Fruit fly (Drosophila melanogaster) whole organism, embryonic: ENCODE results near the gene CG13069.
A peak's percentile ranks its signal among the peaks of the same experiment; 100 is the strongest.

ENCODE experiments used
- Bgb ChIP-seq: fragments of 200-800 bp; sonication (Bioruptor generic); IDR thresholded peaks from 2 replicates; pipeline ENCODE4 v1.3.6; 2022; ENCODE audit warnings: missing biosample characterization, missing genetic modification characterization; ENCODE audit not compliant: partially characterized antibody
- Blimp-1 ChIP-seq: fragments of 200-800 bp; sonication (Bioruptor generic); optimal IDR thresholded peaks from 3 replicates; lab custom pipeline; 2018; ENCODE audit warnings: missing biosample characterization, missing genetic modification characterization, mild to moderate bottlenecking, moderate library complexity, missing genetic modification reagents
- CG11247 ChIP-seq: fragments of 200-800 bp; sonication (Bioruptor generic); IDR thresholded peaks from 2 replicates; pipeline ENCODE4 v1.3.6; 2022; ENCODE audit warnings: missing biosample characterization, missing genetic modification characterization
- CG11456 ChIP-seq: fragments of 200-800 bp; sonication (Bioruptor generic); IDR thresholded peaks from 3 replicates; pipeline ENCODE4 v1.3.6; 2022; ENCODE audit warnings: missing biosample characterization, missing genetic modification characterization
- CG11696 ChIP-seq: fragments of 200-800 bp; sonication (Bioruptor generic); IDR thresholded peaks from 2 replicates; pipeline ENCODE4 v1.3.6; 2022; ENCODE audit warnings: missing biosample characterization, missing genetic modification characterization
- CG12104 ChIP-seq: fragments of 200-800 bp; sonication (Bioruptor generic); optimal IDR thresholded peaks from 3 replicates; lab custom pipeline; 2016; ENCODE audit warnings: missing biosample characterization, missing genetic modification characterization
- CG13287 ChIP-seq: fragments of 200-800 bp; sonication (Bioruptor generic); IDR thresholded peaks from 2 replicates; pipeline ENCODE4 v1.3.6; 2022; ENCODE audit warnings: missing biosample characterization, missing genetic modification characterization; ENCODE audit not compliant: partially characterized antibody
- CG13424 ChIP-seq: fragments of 200-800 bp; sonication (Bioruptor generic); optimal IDR thresholded peaks from 2 replicates; lab custom pipeline; 2019; ENCODE audit warnings: missing biosample characterization, mild to moderate bottlenecking, missing genetic modification characterization, moderate library complexity
- CG15479 ChIP-seq: fragments of 200-800 bp; sonication (Bioruptor generic); optimal IDR thresholded peaks from 3 replicates; lab custom pipeline; 2019; ENCODE audit warnings: missing biosample characterization, mild to moderate bottlenecking, missing genetic modification characterization, moderate library complexity
- CG2678 ChIP-seq: fragments of 200-800 bp; sonication (Bioruptor generic); optimal IDR thresholded peaks from 3 replicates; lab custom pipeline; 2019; ENCODE audit warnings: missing biosample characterization, mild to moderate bottlenecking, missing genetic modification characterization, moderate library complexity
- CG31224 ChIP-seq: fragments of 200-800 bp; sonication (Bioruptor generic); IDR thresholded peaks from 2 replicates; pipeline ENCODE4 v1.3.6; 2022; ENCODE audit warnings: missing biosample characterization, missing genetic modification characterization
- CG31441 ChIP-seq: fragments of 200-800 bp; sonication (Bioruptor generic); IDR thresholded peaks from 2 replicates; pipeline ENCODE4 v1.3.6; 2022; ENCODE audit warnings: missing biosample characterization, missing genetic modification characterization
- CG3281 ChIP-seq: fragments of 200-800 bp; sonication (Bioruptor generic); optimal IDR thresholded peaks from 3 replicates; lab custom pipeline; 2017; ENCODE audit warnings: missing biosample characterization, mild to moderate bottlenecking, missing genetic modification characterization
- CG3847 ChIP-seq: fragments of 200-800 bp; sonication (Bioruptor generic); IDR thresholded peaks from 2 replicates; pipeline ENCODE4 v1.3.6; 2022; ENCODE audit warnings: missing biosample characterization, missing genetic modification characterization
- CG6654 ChIP-seq: fragments of 200-800 bp; sonication (Bioruptor generic); optimal IDR thresholded peaks from 2 replicates; lab custom pipeline; 2017; ENCODE audit warnings: missing biosample characterization, mild to moderate bottlenecking, missing genetic modification characterization
- CG7839 ChIP-seq: fragments of 200-800 bp; sonication (Bioruptor generic); optimal IDR thresholded peaks from 3 replicates; lab custom pipeline; 2018; ENCODE audit warnings: missing biosample characterization, mild to moderate bottlenecking, missing genetic modification characterization, moderate library complexity
- CG8388 ChIP-seq: fragments of 200-800 bp; sonication (Bioruptor generic); optimal IDR thresholded peaks from 2 replicates; lab custom pipeline; 2019; ENCODE audit warnings: missing biosample characterization, mild to moderate bottlenecking, missing genetic modification characterization, moderate library complexity
- CG9215 ChIP-seq: fragments of 200-800 bp; sonication (Bioruptor generic); IDR thresholded peaks from 2 replicates; pipeline ENCODE4 v1.3.6; 2022; ENCODE audit warnings: missing biosample characterization, missing genetic modification characterization
- CoRest ChIP-seq: fragments of 200-800 bp; sonication (Bioruptor generic); optimal IDR thresholded peaks from 3 replicates; lab custom pipeline; 2018; ENCODE audit warnings: missing biosample characterization, mild to moderate bottlenecking, missing genetic modification characterization, moderate library complexity
- Dip2 ChIP-seq: fragments of 200-800 bp; sonication (Bioruptor generic); IDR thresholded peaks from 2 replicates; pipeline ENCODE4 v1.3.6; 2022; ENCODE audit warnings: missing biosample characterization, missing genetic modification characterization
- Dp ChIP-seq: fragments of 200-800 bp; sonication (Bioruptor generic); optimal IDR thresholded peaks from 2 replicates; lab custom pipeline; 2018; ENCODE audit warnings: missing biosample characterization, mild to moderate bottlenecking, missing genetic modification characterization, moderate library complexity
- Dref ChIP-seq: fragments of 200-800 bp; sonication (Bioruptor generic); IDR thresholded peaks from 2 replicates; pipeline ENCODE4 v1.3.6; 2022; ENCODE audit warnings: missing biosample characterization, missing genetic modification characterization
- Gug ChIP-seq: fragments of 200-800 bp; sonication (Bioruptor generic); IDR thresholded peaks from 4 replicates; pipeline ENCODE4 v1.3.6; 2022; ENCODE audit warnings: missing biosample characterization, missing genetic modification characterization
- H15 ChIP-seq: fragments of 200-800 bp; sonication (Bioruptor generic); IDR thresholded peaks from 3 replicates; pipeline ENCODE4 v1.3.6; 2022; ENCODE audit warnings: missing biosample characterization, missing genetic modification characterization
- H2.0 ChIP-seq: fragments of 200-800 bp; sonication (Bioruptor generic); IDR thresholded peaks from 2 replicates; pipeline ENCODE4 v1.3.6; 2022; ENCODE audit warnings: missing biosample characterization, missing genetic modification characterization
- HLH3B ChIP-seq: fragments of 200-800 bp; sonication (Bioruptor generic); IDR thresholded peaks from 2 replicates; pipeline ENCODE4 v1.3.6; 2022; ENCODE audit warnings: missing biosample characterization, missing genetic modification characterization
- Hr51 ChIP-seq, 2 experiments: fragments of 200-800 bp; sonication (Bioruptor generic); optimal IDR thresholded peaks; 2 replicates in 1 of 2; 3 replicates in 1 of 2; lab custom pipeline; 2016 to 2018; ENCODE audit warnings: missing biosample characterization in 2 of 2, missing genetic modification characterization in 2 of 2, mild to moderate bottlenecking in 1 of 2, moderate library complexity in 1 of 2
- Mes4 ChIP-seq: fragments of 200-800 bp; sonication (Bioruptor generic); optimal IDR thresholded peaks from 2 replicates; lab custom pipeline; 2016; ENCODE audit warnings: missing biosample characterization, missing genetic modification characterization
- Neu2 ChIP-seq: fragments of 200-800 bp; sonication (Bioruptor generic); optimal IDR thresholded peaks from 3 replicates; lab custom pipeline; 2016; ENCODE audit warnings: missing biosample characterization, missing genetic modification characterization, borderline replicate concordance
- Ptx1 ChIP-seq: fragments of 200-800 bp; sonication (Bioruptor generic); IDR thresholded peaks from 2 replicates; pipeline ENCODE4 v1.3.6; 2022; ENCODE audit warnings: missing biosample characterization, missing genetic modification characterization
- Rfx ChIP-seq: fragments of 200-800 bp; sonication (Bioruptor generic); IDR thresholded peaks from 2 replicates; pipeline ENCODE4 v1.3.6; 2022; ENCODE audit warnings: missing biosample characterization, missing genetic modification characterization
- Sox102F ChIP-seq: fragments of 200-800 bp; sonication (Bioruptor generic); optimal IDR thresholded peaks from 2 replicates; lab custom pipeline; 2018; ENCODE audit warnings: missing biosample characterization, mild to moderate bottlenecking, missing genetic modification characterization, moderate library complexity
- ara ChIP-seq: fragments of 200-800 bp; sonication (Bioruptor generic); IDR thresholded peaks from 2 replicates; pipeline ENCODE4 v1.3.6; 2022; ENCODE audit warnings: missing biosample characterization, missing genetic modification characterization
- caup ChIP-seq: fragments of 200-800 bp; sonication (Bioruptor generic); optimal IDR thresholded peaks from 3 replicates; lab custom pipeline; 2017; ENCODE audit warnings: missing biosample characterization, mild to moderate bottlenecking, missing genetic modification characterization, moderate library complexity; ENCODE audit not compliant: severe bottlenecking
- dysf ChIP-seq: fragments of 200-800 bp; sonication (Bioruptor generic); IDR thresholded peaks from 3 replicates; pipeline ENCODE4 v1.3.6; 2022; ENCODE audit warnings: missing biosample characterization, missing genetic modification characterization
- fd3F ChIP-seq: fragments of 200-800 bp; sonication (Bioruptor generic); optimal IDR thresholded peaks from 2 replicates; lab custom pipeline; 2018; ENCODE audit warnings: missing biosample characterization, mild to moderate bottlenecking, missing genetic modification characterization, moderate library complexity
- gem ChIP-seq: fragments of 200-800 bp; sonication (Bioruptor generic); optimal IDR thresholded peaks from 2 replicates; lab custom pipeline; 2019; ENCODE audit warnings: missing biosample characterization, mild to moderate bottlenecking, missing genetic modification characterization, moderate library complexity
- her ChIP-seq: fragments of 200-800 bp; sonication (Bioruptor generic); optimal IDR thresholded peaks from 2 replicates; lab custom pipeline; 2016; ENCODE audit warnings: missing biosample characterization, missing genetic modification characterization
- nmo ChIP-seq: fragments of 200-800 bp; sonication (Bioruptor generic); optimal IDR thresholded peaks from 2 replicates; lab custom pipeline; 2018; ENCODE audit warnings: missing biosample characterization, mild to moderate bottlenecking, missing genetic modification characterization, moderate library complexity
- row ChIP-seq: fragments of 200-800 bp; sonication (Bioruptor generic); IDR thresholded peaks from 3 replicates; pipeline ENCODE4 v1.3.6; 2022; ENCODE audit warnings: missing biosample characterization, missing genetic modification characterization
- sob ChIP-seq: fragments of 200-800 bp; sonication (Bioruptor generic); IDR thresholded peaks from 2 replicates; pipeline ENCODE4 v1.3.6; 2022; ENCODE audit warnings: missing biosample characterization, missing genetic modification characterization
- sqz ChIP-seq: fragments of 200-800 bp; sonication (Bioruptor generic); optimal IDR thresholded peaks from 3 replicates; lab custom pipeline; 2018; ENCODE audit warnings: missing biosample characterization, mild to moderate bottlenecking, missing genetic modification characterization
- tap ChIP-seq: fragments of 200-800 bp; optimal IDR thresholded peaks from 3 replicates; lab custom pipeline; 2019; ENCODE audit warnings: missing biosample characterization, mild to moderate bottlenecking, missing genetic modification characterization, moderate library complexity
- unpg ChIP-seq: fragments of 200-800 bp; sonication (Bioruptor generic); optimal IDR thresholded peaks from 3 replicates; lab custom pipeline; 2018; ENCODE audit warnings: missing biosample characterization, mild to moderate bottlenecking, missing genetic modification characterization, moderate library complexity
- wdn ChIP-seq: fragments of 200-800 bp; sonication (Bioruptor generic); IDR thresholded peaks from 2 replicates; pipeline ENCODE4 v1.3.6; 2022; ENCODE audit warnings: missing biosample characterization, missing genetic modification characterization
- yki ChIP-seq: fragments of >200 bp; optimal IDR thresholded peaks from 3 replicates; lab custom pipeline; 2018

CG13069 gene

DNA sequence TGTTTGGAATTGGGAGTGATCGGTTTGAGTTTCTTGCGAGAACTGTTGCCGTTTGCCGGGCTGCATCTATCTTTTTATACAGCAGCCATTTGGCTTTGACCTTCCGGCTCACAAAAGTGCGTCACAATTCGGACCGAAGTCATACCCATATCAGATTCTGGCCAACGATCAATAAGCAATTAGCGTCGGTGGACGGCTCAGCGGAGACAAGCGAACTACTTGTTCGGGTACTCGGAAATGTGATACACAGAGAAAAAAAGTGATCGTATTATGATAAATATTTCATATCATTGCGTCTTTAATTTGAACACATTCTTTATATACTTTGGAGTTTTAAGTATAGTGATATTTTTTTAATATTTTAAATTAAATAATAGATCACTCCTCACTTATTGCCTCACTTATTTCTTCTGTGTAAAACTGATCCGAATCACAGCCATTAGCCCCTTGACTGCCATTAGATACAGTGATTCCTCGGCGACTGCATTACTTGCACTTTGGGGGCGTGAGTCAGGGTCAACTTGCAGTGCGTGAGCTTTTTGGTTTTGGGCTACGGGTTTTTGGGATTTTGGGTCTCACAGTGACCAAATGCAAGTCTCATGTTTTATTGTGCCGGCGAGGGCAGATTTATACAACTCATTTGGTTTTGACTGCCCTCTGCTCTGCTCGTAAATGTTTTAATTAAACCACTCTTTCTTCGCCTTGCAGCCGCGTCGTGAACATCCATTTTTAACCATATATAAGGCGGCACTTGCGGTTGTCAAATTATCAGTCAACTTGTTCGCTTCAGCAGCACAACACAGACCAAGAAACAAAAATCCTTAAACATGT lies 40.9 kb downstream of the CG13069 start, which contains the start of the genes CG13043 and CG13063 (continued):
- TF ChIP-seq Dref (no peak), dysf (GFP tag; lab: Robert Waterston, UW) (0 out of 3 replicates have a peak, but pooled peaks have one; percentile 31), CG6654 (no peak), Ptx1 (peak; percentile 35; the same call in 1 of the 2 replicates), Neu2 (GFP tag; lab: Kevin White, UChicago) (no peak), Dp (GFP tag; lab: Kevin White, UChicago) (no peak), CG7839 (tag; lab: Kevin White, UChicago) (peak; percentile 26), CG11696 (GFP tag; lab: Robert Waterston, UW) (no peak), Dip2 (GFP tag; lab: Robert Waterston, UW) (no peak), CG15479 (GFP tag; lab: Kevin White, UChicago) (no peak), H2.0 (GFP tag; lab: Robert Waterston, UW) (0 out of 2 replicates have a peak, but pooled peaks have one; percentile 17), Blimp-1 (GFP tag; lab: Kevin White, UChicago) (peak; percentile 27), yki (lab: Kevin White, UChicago) (no peak), unpg (GFP tag; lab: Kevin White, UChicago) (peak; percentile 42), CG11456 (GFP tag; lab: Robert Waterston, UW) (no peak), Sox102F (GFP tag; lab: Kevin White, UChicago) (peak; percentile 35), CG2678 (tag; lab: Kevin White, UChicago) (peak; percentile 42), nmo (GFP tag; lab: Kevin White, UChicago) (peak; percentile 10), HLH3B (GFP tag; lab: Robert Waterston, UW) (no peak), CG31441 (GFP tag; lab: Robert Waterston, UW) (0 out of 2 replicates have a peak, but pooled peaks have one; percentile 23), CG13424 (tag; lab: Kevin White, UChicago) (peak; percentile 34), tap (tag; lab: Kevin White, UChicago) (peak; percentile 22), CG3847 (GFP tag; lab: Robert Waterston, UW) (no peak), sqz (no peak), Hr51 (GFP tag; optimal IDR thresholded peaks at IDR 0.05; lab: Kevin White, UChicago) (peak in 1 of 2 experiments; percentile 37), CoRest (tag; lab: Kevin White, UChicago) (peak; percentile 7)

DNA sequence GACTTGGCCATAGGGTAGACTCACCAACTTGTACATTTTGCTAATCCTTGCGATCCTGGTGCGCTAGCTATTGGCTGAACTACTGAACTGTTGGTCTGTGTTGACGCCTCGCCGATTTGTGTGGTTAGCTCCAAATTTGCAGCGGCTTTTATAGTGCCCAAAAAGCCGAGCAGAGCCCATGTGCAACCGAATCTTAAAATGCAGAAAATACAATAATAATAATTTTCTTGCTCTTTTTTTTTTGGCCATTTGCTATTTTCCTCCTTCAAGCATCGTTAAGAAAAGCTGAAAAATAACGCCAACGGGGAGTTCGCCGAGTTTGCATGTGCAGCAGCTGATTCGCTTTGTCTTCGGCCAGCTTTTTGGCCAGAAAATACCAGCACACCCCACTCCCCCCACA lies 43.2 kb downstream of the CG13069 start, which contains the start of gene CG13042:
Gene CG13042, minus strand, starts transcription at position 101 of the 400 bp plus-strand sequence.
- TF ChIP-seq Gug (GFP tag; lab: Robert Waterston, UW) (0 out of 4 replicates have a peak, but pooled peaks have one; percentile 2), sob (GFP tag; lab: Robert Waterston, UW) (no peak)

DNA sequence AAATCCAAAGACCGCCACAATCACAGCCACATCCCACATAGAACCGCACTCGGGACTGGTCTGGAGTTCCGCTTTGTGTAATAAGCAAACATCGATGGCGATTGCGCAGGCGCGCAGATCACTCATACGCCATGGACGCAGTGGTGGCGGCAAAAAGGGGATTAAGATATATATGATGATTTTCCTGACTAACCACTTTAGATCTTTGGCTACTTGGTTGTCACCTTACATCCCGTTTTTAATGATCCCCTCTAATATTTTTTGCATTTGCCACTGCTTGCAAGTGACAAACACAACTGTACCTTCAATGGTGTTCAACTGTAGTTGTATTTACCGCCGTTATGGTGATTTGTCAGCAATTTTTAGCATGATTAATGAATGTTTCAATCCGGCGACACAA lies 44.8 kb downstream of the CG13069 start:
- TF ChIP-seq CG31224 (GFP tag; lab: Robert Waterston, UW) = 0 out of 2 replicates have a peak, but pooled peaks have one; percentile 20
- TF ChIP-seq Bgb (GFP tag; lab: Robert Waterston, UW) = no peak
- TF ChIP-seq CG11247 (GFP tag; lab: Robert Waterston, UW) = peak; percentile 49
- no peak for TF ChIP-seq fd3F (GFP tag; lab: Kevin White, UChicago)
- TF ChIP-seq CG3847 (GFP tag; lab: Robert Waterston, UW) = peak; percentile 26; the same call in 1 of the 2 replicates
- TF ChIP-seq H15 (GFP tag; lab: Robert Waterston, UW) = no peak
- no peak for TF ChIP-seq Mes4
- peak; percentile 11 for TF ChIP-seq caup (GFP tag; lab: Kevin White, UChicago)
- no peak for TF ChIP-seq CG12104 (GFP tag; lab: Kevin White, UChicago)
- TF ChIP-seq ara = 0 out of 2 replicates have a peak, but pooled peaks have one; percentile 14
- TF ChIP-seq CG13287 = no peak
- peak; percentile 53; the same call in 1 of the 2 replicates for TF ChIP-seq wdn (GFP tag; lab: Robert Waterston, UW)
- TF ChIP-seq CG2678 (tag; lab: Kevin White, UChicago) = no peak
- TF ChIP-seq gem (tag; lab: Kevin White, UChicago) = peak; percentile 35
- peak; percentile 40 for TF ChIP-seq her
- TF ChIP-seq Rfx (GFP tag; lab: Robert Waterston, UW) = peak; percentile 71
- TF ChIP-seq CG9215 (GFP tag; lab: Robert Waterston, UW) = peak; percentile 42
- TF ChIP-seq CG8388 = no peak
- peak; percentile 40; the same call in 1 of the 3 replicates for TF ChIP-seq row (GFP tag; lab: Robert Waterston, UW)
- TF ChIP-seq CG3281 (GFP tag; lab: Kevin White, UChicago) = peak; percentile 27
